Fruit fly (Drosophila melanogaster) whole organism, embryonic: ENCODE results near the gene CG33640.

Experiments used
- Atf-2 ChIP-seq: fragments of 200-800 bp; sonication (Bioruptor generic); optimal IDR thresholded peaks from 2 replicates; lab custom pipeline; 2016; ENCODE audit warnings: missing biosample characterization, missing genetic modification characterization
- CG10209 ChIP-seq: fragments of 200-800 bp; sonication (Bioruptor generic); optimal IDR thresholded peaks from 3 replicates; lab custom pipeline; 2017; ENCODE audit warnings: missing biosample characterization, mild to moderate bottlenecking, missing genetic modification characterization, missing genetic modification reagents
- CG12236 ChIP-seq: fragments of 200-800 bp; sonication (Bioruptor generic); optimal IDR thresholded peaks from 2 replicates; lab custom pipeline; 2016; ENCODE audit warnings: missing biosample characterization, missing genetic modification characterization
- CG12299 ChIP-seq: fragments of 200-800 bp; sonication (Bioruptor generic); optimal IDR thresholded peaks from 2 replicates; lab custom pipeline; 2018; ENCODE audit warnings: missing biosample characterization, mild to moderate bottlenecking, missing genetic modification characterization
- CG13624 ChIP-seq: fragments of 200-800 bp; sonication (Bioruptor generic); optimal IDR thresholded peaks from 2 replicates; lab custom pipeline; 2016; ENCODE audit warnings: missing biosample characterization, missing genetic modification characterization
- CG13775 ChIP-seq: fragments of 200-800 bp; sonication (Bioruptor generic); optimal IDR thresholded peaks from 3 replicates; lab custom pipeline; 2017; ENCODE audit warnings: missing biosample characterization, mild to moderate bottlenecking, missing genetic modification characterization
- CG14441 ChIP-seq: fragments of 200-800 bp; sonication (Bioruptor generic); IDR thresholded peaks from 2 replicates; pipeline ENCODE4 v1.3.6; 2022; ENCODE audit warnings: missing biosample characterization, missing genetic modification characterization
- CG15011 ChIP-seq: fragments of 200-800 bp; sonication (Bioruptor generic); optimal IDR thresholded peaks from 3 replicates; lab custom pipeline; 2018; ENCODE audit warnings: missing biosample characterization, mild to moderate bottlenecking, missing genetic modification characterization
- CG16815 ChIP-seq: fragments of 200-800 bp; sonication (Bioruptor generic); optimal IDR thresholded peaks from 3 replicates; lab custom pipeline; 2017; ENCODE audit warnings: missing biosample characterization, mild to moderate bottlenecking, missing genetic modification characterization
- CG17912 ChIP-seq: fragments of 200-800 bp; sonication (Bioruptor generic); optimal IDR thresholded peaks from 2 replicates; lab custom pipeline; 2018; ENCODE audit warnings: missing biosample characterization, mild to moderate bottlenecking, missing genetic modification characterization
- CG32767 ChIP-seq: fragments of 200-800 bp; sonication (Bioruptor generic); IDR thresholded peaks from 2 replicates; pipeline ENCODE4 v1.3.6; 2022; ENCODE audit warnings: missing biosample characterization, missing genetic modification characterization
- CG34224 ChIP-seq: fragments of 200-800 bp; sonication (Bioruptor generic); IDR thresholded peaks from 3 replicates; pipeline ENCODE4 v1.3.6; 2022; ENCODE audit warnings: missing biosample characterization, missing genetic modification characterization; ENCODE audit not compliant: partially characterized antibody
- CG4360 ChIP-seq: fragments of 200-800 bp; sonication (Bioruptor generic); IDR thresholded peaks from 2 replicates; pipeline ENCODE4 v1.3.6; 2022; ENCODE audit warnings: missing biosample characterization, missing genetic modification characterization
- CG4424 ChIP-seq: fragments of 200-800 bp; sonication (Bioruptor generic); optimal IDR thresholded peaks from 3 replicates; lab custom pipeline; 2016; ENCODE audit warnings: missing biosample characterization, missing genetic modification characterization
- CG5180 ChIP-seq: fragments of 200-800 bp; sonication (Bioruptor generic); optimal IDR thresholded peaks from 3 replicates; lab custom pipeline; 2017; ENCODE audit warnings: missing biosample characterization, missing genetic modification characterization, mild to moderate bottlenecking, moderate library complexity, missing genetic modification reagents
- CG6254 ChIP-seq: fragments of 200-800 bp; sonication (Bioruptor generic); optimal IDR thresholded peaks from 3 replicates; lab custom pipeline; 2017; ENCODE audit warnings: mild to moderate bottlenecking, missing biosample characterization, missing genetic modification reagents, missing genetic modification characterization
- CG6272 ChIP-seq: fragments of 200-800 bp; sonication (Bioruptor generic); IDR thresholded peaks from 2 replicates; pipeline ENCODE4 v1.3.6; 2022; ENCODE audit warnings: missing biosample characterization, missing genetic modification characterization
- CG6791 ChIP-seq: fragments of 200-800 bp; sonication (Bioruptor generic); IDR thresholded peaks from 3 replicates; pipeline ENCODE4 v1.3.6; 2022; ENCODE audit warnings: missing biosample characterization, missing genetic modification characterization; ENCODE audit not compliant: partially characterized antibody
- CTCF ChIP-seq: fragments of 200-800 bp; sonication (Bioruptor generic); optimal IDR thresholded peaks from 2 replicates; lab custom pipeline; 2017; ENCODE audit warnings: missing biosample characterization, mild to moderate bottlenecking, missing genetic modification characterization, moderate library complexity
- Dbx ChIP-seq: fragments of 200-800 bp; sonication (Bioruptor generic); IDR thresholded peaks from 3 replicates; pipeline ENCODE4 v1.3.6; 2022; ENCODE audit warnings: missing biosample characterization, missing genetic modification characterization
- Doc3 ChIP-seq: fragments of 200-800 bp; sonication (Bioruptor generic); IDR thresholded peaks from 3 replicates; pipeline ENCODE4 v1.3.6; 2022; ENCODE audit warnings: missing biosample characterization, missing genetic modification characterization; ENCODE audit not compliant: partially characterized antibody
- Gug ChIP-seq: fragments of 200-800 bp; sonication (Bioruptor generic); IDR thresholded peaks from 4 replicates; pipeline ENCODE4 v1.3.6; 2022; ENCODE audit warnings: missing biosample characterization, missing genetic modification characterization
- Lpt ChIP-seq: fragments of >200 bp; optimal IDR thresholded peaks from 2 replicates; lab custom pipeline; 2018; ENCODE audit warnings: missing biosample characterization, missing genetic modification characterization
- NC2α ChIP-seq: fragments of 200-800 bp; sonication (Bioruptor generic); optimal IDR thresholded peaks from 2 replicates; lab custom pipeline; 2016; ENCODE audit warnings: missing biosample characterization, missing genetic modification characterization
- NK7.1 ChIP-seq: fragments of 200-800 bp; sonication (Bioruptor generic); optimal IDR thresholded peaks from 3 replicates; lab custom pipeline; 2016; ENCODE audit warnings: missing biosample characterization, missing genetic modification characterization
- Poxn ChIP-seq: fragments of 200-800 bp; sonication (Bioruptor generic); IDR thresholded peaks from 2 replicates; pipeline ENCODE4 v1.3.6; 2022; ENCODE audit warnings: missing biosample characterization, missing genetic modification characterization
- Sox100B ChIP-seq: fragments of 200-800 bp; sonication (Bioruptor generic); optimal IDR thresholded peaks from 3 replicates; lab custom pipeline; 2018; ENCODE audit warnings: missing biosample characterization, mild to moderate bottlenecking, missing genetic modification characterization
- Usf ChIP-seq: fragments of 200-800 bp; sonication (Bioruptor generic); optimal IDR thresholded peaks from 2 replicates; lab custom pipeline; 2017; ENCODE audit warnings: missing genotype, missing biosample characterization, missing genetic modification characterization
- amos ChIP-seq: fragments of 200-800 bp; sonication (Bioruptor generic); IDR thresholded peaks from 2 replicates; pipeline ENCODE4 v1.3.6; 2022; ENCODE audit warnings: missing biosample characterization, missing genetic modification characterization; ENCODE audit not compliant: partially characterized antibody
- bowl ChIP-seq: fragments of 200-800 bp; sonication (Bioruptor generic); IDR thresholded peaks from 2 replicates; pipeline ENCODE4 v1.3.6; 2022; ENCODE audit warnings: missing biosample characterization, missing genetic modification characterization
- crp ChIP-seq, 2 experiments: fragments of 200-800 bp; sonication (Bioruptor generic); optimal IDR thresholded peaks; 2 replicates in 1 of 2; 3 replicates in 1 of 2; lab custom pipeline; 2017; ENCODE audit warnings: missing biosample characterization in 2 of 2, missing genetic modification characterization in 2 of 2, mild to moderate bottlenecking in 1 of 2, moderate library complexity in 1 of 2
- da ChIP-seq: fragments of 200-800 bp; sonication (Bioruptor generic); optimal IDR thresholded peaks from 2 replicates; lab custom pipeline; 2016; ENCODE audit warnings: missing biosample characterization, missing genetic modification characterization
- dimm ChIP-seq: fragments of 200-800 bp; sonication (Bioruptor generic); IDR thresholded peaks from 2 replicates; pipeline ENCODE4 v1.3.6; 2022; ENCODE audit warnings: missing biosample characterization, missing genetic modification characterization
- hb ChIP-seq: fragments of 200-800 bp; sonication (Bioruptor generic); IDR thresholded peaks from 3 replicates; pipeline ENCODE4 v1.3.6; 2022; ENCODE audit warnings: missing biosample characterization, missing genetic modification characterization; ENCODE audit not compliant: partially characterized antibody
- hbn ChIP-seq: fragments of 200-800 bp; sonication (Bioruptor generic); IDR thresholded peaks from 2 replicates; pipeline ENCODE4 v1.3.6; 2022; ENCODE audit warnings: missing biosample characterization, missing genetic modification characterization; ENCODE audit not compliant: partially characterized antibody
- inv ChIP-seq: fragments of 200-800 bp; sonication (Bioruptor generic); IDR thresholded peaks from 2 replicates; pipeline ENCODE4 v1.3.6; 2022; ENCODE audit warnings: missing biosample characterization, missing genetic modification characterization; ENCODE audit not compliant: partially characterized antibody
- klu ChIP-seq: fragments of 200-800 bp; sonication (Bioruptor generic); IDR thresholded peaks from 2 replicates; pipeline ENCODE4 v1.3.6; 2022; ENCODE audit warnings: missing biosample characterization, missing genetic modification characterization
- knrl ChIP-seq: fragments of 200-800 bp; sonication (Bioruptor generic); IDR thresholded peaks from 3 replicates; pipeline ENCODE4 v1.3.6; 2022; ENCODE audit warnings: missing biosample characterization, missing genetic modification characterization; ENCODE audit not compliant: partially characterized antibody
- lbe ChIP-seq: fragments of 200-800 bp; sonication (Bioruptor generic); optimal IDR thresholded peaks from 2 replicates; lab custom pipeline; 2016; ENCODE audit warnings: missing biosample characterization, mild to moderate bottlenecking, missing genetic modification characterization
- pnt ChIP-seq: fragments of 200-800 bp; sonication (Bioruptor generic); optimal IDR thresholded peaks from 3 replicates; lab custom pipeline; 2016; ENCODE audit warnings: missing biosample characterization, missing genetic modification characterization
- pum ChIP-seq: fragments of 200-800 bp; sonication (Bioruptor generic); optimal IDR thresholded peaks from 2 replicates; lab custom pipeline; 2016; ENCODE audit warnings: missing biosample characterization, missing genetic modification characterization
- pzg ChIP-seq: fragments of 200-800 bp; sonication (Bioruptor generic); optimal IDR thresholded peaks from 3 replicates; lab custom pipeline; 2018; ENCODE audit warnings: missing biosample characterization, mild to moderate bottlenecking, missing genetic modification characterization, moderate library complexity
- rib ChIP-seq: fragments of 200-800 bp; sonication (Bioruptor generic); IDR thresholded peaks from 2 replicates; pipeline ENCODE4 v1.3.6; 2022; ENCODE audit warnings: missing biosample characterization, missing genetic modification characterization
- ro ChIP-seq: fragments of 200-800 bp; sonication (Bioruptor generic); IDR thresholded peaks from 2 replicates; pipeline ENCODE4 v1.3.6; 2022; ENCODE audit warnings: missing biosample characterization, missing genetic modification characterization
- scrt ChIP-seq: fragments of 200-800 bp; sonication (Bioruptor generic); optimal IDR thresholded peaks from 2 replicates; lab custom pipeline; 2018; ENCODE audit warnings: missing biosample characterization, mild to moderate bottlenecking, missing genetic modification characterization, moderate library complexity
- sob ChIP-seq: fragments of 200-800 bp; sonication (Bioruptor generic); IDR thresholded peaks from 2 replicates; pipeline ENCODE4 v1.3.6; 2022; ENCODE audit warnings: missing biosample characterization, missing genetic modification characterization
- ssp ChIP-seq: fragments of 200-800 bp; sonication (Bioruptor generic); IDR thresholded peaks from 2 replicates; pipeline ENCODE4 v1.3.6; 2022; ENCODE audit warnings: missing biosample characterization, missing genetic modification characterization
- stwl ChIP-seq: fragments of 200-800 bp; sonication (Bioruptor generic); optimal IDR thresholded peaks from 3 replicates; lab custom pipeline; 2018; ENCODE audit warnings: missing biosample characterization, mild to moderate bottlenecking, missing genetic modification characterization, moderate library complexity
- tap ChIP-seq: fragments of 200-800 bp; optimal IDR thresholded peaks from 3 replicates; lab custom pipeline; 2019; ENCODE audit warnings: missing biosample characterization, mild to moderate bottlenecking, missing genetic modification characterization, moderate library complexity
- tna ChIP-seq: fragments of 200-800 bp; sonication (Bioruptor generic); IDR thresholded peaks from 2 replicates; pipeline ENCODE4 v1.3.6; 2022; ENCODE audit warnings: missing biosample characterization, missing genetic modification characterization; ENCODE audit not compliant: partially characterized antibody
- z ChIP-seq: fragments of 200-800 bp; sonication (Bioruptor generic); IDR thresholded peaks from 3 replicates; pipeline ENCODE4 v1.3.6; 2022; ENCODE audit warnings: missing biosample characterization, missing genetic modification characterization
- zen ChIP-seq: fragments of 200-800 bp; sonication (Bioruptor generic); optimal IDR thresholded peaks from 3 replicates; lab custom pipeline; 2018; ENCODE audit warnings: missing biosample characterization, mild to moderate bottlenecking, missing genetic modification characterization, moderate library complexity

CG33640 gene

DNA sequence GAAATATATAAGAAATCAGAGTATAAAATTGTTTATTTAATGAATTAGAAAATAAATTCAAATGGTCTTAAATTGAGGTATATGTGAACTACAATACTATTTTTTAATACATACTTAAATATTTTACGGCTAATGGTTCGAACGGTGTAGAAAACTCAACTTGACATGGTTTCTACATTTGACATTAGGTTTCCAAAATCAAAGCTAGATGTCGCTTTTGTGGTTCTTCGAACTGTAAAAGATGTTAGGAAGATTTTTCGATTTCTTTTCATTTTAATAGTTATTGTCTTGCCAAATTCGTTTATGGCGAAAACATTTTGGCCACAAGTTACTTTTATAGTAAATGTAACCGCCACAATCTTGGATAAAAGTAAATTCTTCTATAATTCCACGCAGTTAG lies 27.2 kb upstream of the CG33640 start (continued):
- no peak for TF ChIP-seq hbn
- peak; percentile 42 for TF ChIP-seq stwl (tag; lab: Kevin White, UChicago)
- TF ChIP-seq hb (GFP tag; lab: Robert Waterston, UW), result peak; percentile 53; the same call in 1 of the 3 replicates
- no peak for TF ChIP-seq CG32767 (GFP tag; lab: Robert Waterston, UW)
- no peak for TF ChIP-seq CG13775 (GFP tag; lab: Kevin White, UChicago)
- no peak for TF ChIP-seq NK7.1
- no peak for TF ChIP-seq da (GFP tag; lab: Kevin White, UChicago)
- no peak for TF ChIP-seq Usf (GFP tag; lab: Kevin White, UChicago)
- peak; percentile 43; the same call in 1 of the 3 replicates for TF ChIP-seq knrl (GFP tag; lab: Robert Waterston, UW)
- TF ChIP-seq NC2α (GFP tag; lab: Kevin White, UChicago), result no peak
- no peak for TF ChIP-seq CG12299
- no peak for TF ChIP-seq CG6254
- no peak for TF ChIP-seq Atf-2
- TF ChIP-seq pum (GFP tag; lab: Kevin White, UChicago), result no peak
- peak; percentile 59; the same call in 1 of the 3 replicates for TF ChIP-seq CG6791
- no peak for TF ChIP-seq CG4424 (GFP tag; lab: Kevin White, UChicago)
- no peak for TF ChIP-seq CG12236 (GFP tag; lab: Kevin White, UChicago)
- peak; percentile 92 for TF ChIP-seq CTCF
- TF ChIP-seq CG13624 (GFP tag; lab: Kevin White, UChicago), result no peak
- no peak for TF ChIP-seq bowl (GFP tag; lab: Robert Waterston, UW)
- no peak for TF ChIP-seq ro (GFP tag; lab: Robert Waterston, UW)
- TF ChIP-seq Lpt (GFP tag; lab: Kevin White, UChicago), result no peak
- no peak for TF ChIP-seq CG17912 (GFP tag; lab: Kevin White, UChicago)
- no peak for TF ChIP-seq CG4360 (GFP tag; lab: Robert Waterston, UW)
- no peak for TF ChIP-seq scrt (GFP tag; lab: Kevin White, UChicago)
- TF ChIP-seq dimm, result no peak
- TF ChIP-seq Gug (GFP tag; lab: Robert Waterston, UW), result no peak
- no peak for TF ChIP-seq zen (tag; lab: Kevin White, UChicago)
- no peak for TF ChIP-seq Doc3 (GFP tag; lab: Robert Waterston, UW)
- TF ChIP-seq CG5180 (GFP tag; lab: Kevin White, UChicago), result no peak
- no peak for TF ChIP-seq CG15011 (GFP tag; lab: Kevin White, UChicago)
- no peak for TF ChIP-seq Sox100B (GFP tag; lab: Kevin White, UChicago)
- TF ChIP-seq crp (GFP tag; optimal IDR thresholded peaks at IDR 0.05; lab: Kevin White, UChicago), result no peak
- TF ChIP-seq CG6272 (GFP tag; lab: Robert Waterston, UW), result no peak
- TF ChIP-seq z (GFP tag; lab: Robert Waterston, UW), result no peak
- TF ChIP-seq tap (tag; lab: Kevin White, UChicago), result no peak
- no peak for TF ChIP-seq rib
- no peak for TF ChIP-seq Dbx (GFP tag; lab: Robert Waterston, UW)
- no peak for TF ChIP-seq Poxn (GFP tag; lab: Robert Waterston, UW)
- TF ChIP-seq amos, result peak; percentile 70
- no peak for TF ChIP-seq lbe (GFP tag; lab: Kevin White, UChicago)
- TF ChIP-seq CG14441 (GFP tag; lab: Robert Waterston, UW), result no peak
- TF ChIP-seq CG10209 (GFP tag; lab: Kevin White, UChicago), result no peak
- TF ChIP-seq CG16815, result no peak
- TF ChIP-seq pzg, result no peak
- no peak for TF ChIP-seq ssp (GFP tag; lab: Robert Waterston, UW)
- no peak for TF ChIP-seq CG34224 (GFP tag; lab: Robert Waterston, UW)
- no peak for TF ChIP-seq klu (GFP tag; lab: Robert Waterston, UW)
- TF ChIP-seq inv, result 0 out of 2 replicates have a peak, but pooled peaks have one; percentile 12
- no peak for TF ChIP-seq tna (GFP tag; lab: Robert Waterston, UW)
- no peak for TF ChIP-seq sob (GFP tag; lab: Robert Waterston, UW)
- TF ChIP-seq pnt (GFP tag; lab: Kevin White, UChicago), result no peak
